Fruit fly (Drosophila melanogaster): Measurements from ENCODE around the gene CG9737.

DNA sequence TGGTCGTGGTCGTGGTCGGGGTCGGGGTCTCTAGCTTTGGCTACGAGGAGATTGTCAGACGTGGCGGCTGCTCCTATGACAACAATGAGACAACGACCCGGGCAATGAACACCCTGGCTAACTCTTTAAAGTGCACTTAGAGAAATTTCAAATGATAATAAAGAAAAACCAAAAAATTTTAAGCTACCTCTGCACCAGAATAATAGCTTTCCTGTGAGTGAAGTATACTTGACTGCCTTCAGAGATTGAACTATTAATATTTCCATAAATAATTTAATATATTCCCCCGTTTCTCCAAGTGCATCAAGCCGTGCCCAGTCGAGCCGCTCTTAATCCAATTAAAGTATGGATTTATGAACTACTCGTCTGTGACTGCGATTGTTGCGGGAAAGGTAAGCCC, 20.6 kb upstream of the CG9737 start:
- TF ChIP-seq CG32264 (GFP tag; optimal IDR thresholded peaks at IDR 0.05) (no peak), psq (GFP tag; optimal IDR thresholded peaks at IDR 0.05) (no peak), lola (GFP tag; optimal IDR thresholded peaks at IDR 0.05) (no peak), CG9705 (GFP tag; optimal IDR thresholded peaks at IDR 0.05) (no peak), usp (GFP tag; optimal IDR thresholded peaks at IDR 0.05) (no peak), pan (optimal IDR thresholded peaks at IDR 0.05) (no peak), Myc (optimal IDR thresholded peaks at IDR 0.05) (no peak), dl (GFP tag; optimal IDR thresholded peaks at IDR 0.05; ENCODE audit: insufficient read depth in 1 of 2, partially characterized antibody in 2 of 2) (no peak), fru (GFP tag; optimal IDR thresholded peaks at IDR 0.05) (peak; percentile 40), Dfd (GFP tag; optimal IDR thresholded peaks at IDR 0.05) (no peak), Hnf4 (GFP tag; optimal IDR thresholded peaks at IDR 0.05) (peak; percentile 24), Dif (GFP tag; optimal IDR thresholded peaks at IDR 0.05; ENCODE audit: partially characterized antibody) (no peak), Abd-B (GFP tag; optimal IDR thresholded peaks at IDR 0.05) (no peak), Hr78 (GFP tag; optimal IDR thresholded peaks at IDR 0.05) (no peak)
